Worm (Caenorhabditis elegans): ENCODE results near the gene Y57G11C.499.

ce11 chrIV:14773280-14774071 is 18.7 kb upstream of the Y57G11C.499 start, which contains the start of gene Y57G11C.36:
- TF ChIP-seq hlh-30 (tag; optimal IDR thresholded peaks at IDR 0.05; ENCODE audit: insufficient read depth): no peak
- no peak for TF ChIP-seq lsy-2 (tag; optimal IDR thresholded peaks at IDR 0.05)
